Fruit fly (Drosophila melanogaster) whole organism, embryonic: Measurements from ENCODE around the gene Tmep.

Source experiments
- CG11085 ChIP-seq: fragments of 200-800 bp; sonication (Bioruptor generic); IDR thresholded peaks from 2 replicates; pipeline ENCODE4 v1.3.6; 2022; ENCODE audit warnings: missing biosample characterization, missing genetic modification characterization
- CG1233 ChIP-seq: fragments of 200-800 bp; sonication (Bioruptor generic); optimal IDR thresholded peaks from 4 replicates; lab custom pipeline; 2018; ENCODE audit warnings: missing biosample characterization, mild to moderate bottlenecking, missing genetic modification characterization
- CG17328 ChIP-seq: fragments of 200-800 bp; sonication (Bioruptor generic); IDR thresholded peaks from 2 replicates; pipeline ENCODE4 v1.3.6; 2022; ENCODE audit warnings: missing biosample characterization, missing genetic modification characterization
- CG17385 ChIP-seq: fragments of 200-800 bp; sonication (Bioruptor generic); optimal IDR thresholded peaks from 3 replicates; lab custom pipeline; 2018; ENCODE audit warnings: missing biosample characterization, mild to moderate bottlenecking, missing genetic modification characterization
- CG17912 ChIP-seq: fragments of 200-800 bp; sonication (Bioruptor generic); optimal IDR thresholded peaks from 2 replicates; lab custom pipeline; 2018; ENCODE audit warnings: missing biosample characterization, mild to moderate bottlenecking, missing genetic modification characterization
- CG18011 ChIP-seq: fragments of 200-800 bp; sonication (Bioruptor generic); optimal IDR thresholded peaks from 2 replicates; lab custom pipeline; 2017; ENCODE audit warnings: missing biosample characterization, missing genetic modification characterization, mild to moderate bottlenecking, moderate library complexity, missing genotype
- CG1832 ChIP-seq: fragments of 200-800 bp; sonication (Bioruptor generic); optimal IDR thresholded peaks from 2 replicates; lab custom pipeline; 2017; ENCODE audit warnings: missing biosample characterization, mild to moderate bottlenecking, missing genetic modification characterization, inconsistent platforms
- CG3281 ChIP-seq: fragments of 200-800 bp; sonication (Bioruptor generic); optimal IDR thresholded peaks from 3 replicates; lab custom pipeline; 2017; ENCODE audit warnings: missing biosample characterization, mild to moderate bottlenecking, missing genetic modification characterization
- CG3847 ChIP-seq: fragments of 200-800 bp; sonication (Bioruptor generic); IDR thresholded peaks from 2 replicates; pipeline ENCODE4 v1.3.6; 2022; ENCODE audit warnings: missing biosample characterization, missing genetic modification characterization
- CG3995 ChIP-seq: fragments of 200-800 bp; sonication (Bioruptor generic); optimal IDR thresholded peaks from 3 replicates; lab custom pipeline; 2016; ENCODE audit warnings: missing biosample characterization, missing genetic modification characterization
- CG42726 ChIP-seq: fragments of 200-800 bp; sonication (Bioruptor generic); IDR thresholded peaks from 2 replicates; pipeline ENCODE4 v1.3.6; 2022; ENCODE audit warnings: missing biosample characterization, missing genetic modification characterization; ENCODE audit not compliant: partially characterized antibody
- CG4707 ChIP-seq: fragments of 200-800 bp; sonication (Bioruptor generic); optimal IDR thresholded peaks from 2 replicates; lab custom pipeline; 2018; ENCODE audit warnings: missing biosample characterization, mild to moderate bottlenecking, missing genetic modification characterization, moderate library complexity
- CG7357 ChIP-seq: fragments of 200-800 bp; sonication (Bioruptor generic); IDR thresholded peaks from 3 replicates; pipeline ENCODE4 v1.3.6; 2022; ENCODE audit warnings: missing biosample characterization, missing genetic modification characterization
- CG8290 ChIP-seq, 3 experiments: fragments of 200-800 bp; sonication (Bioruptor generic); optimal IDR thresholded peaks; 2 replicates each; lab custom pipeline; 2016 to 2019; ENCODE audit warnings: missing biosample characterization in 3 of 3, missing genetic modification characterization in 3 of 3, mild to moderate bottlenecking in 2 of 3, moderate library complexity in 1 of 3
- CG9215 ChIP-seq: fragments of 200-800 bp; sonication (Bioruptor generic); IDR thresholded peaks from 2 replicates; pipeline ENCODE4 v1.3.6; 2022; ENCODE audit warnings: missing biosample characterization, missing genetic modification characterization
- CG9932 ChIP-seq: fragments of 200-800 bp; sonication (Bioruptor generic); IDR thresholded peaks from 2 replicates; pipeline ENCODE4 v1.3.6; 2022; ENCODE audit warnings: missing biosample characterization, missing genetic modification characterization
- Dek ChIP-seq: fragments of 200-800 bp; sonication (Bioruptor generic); optimal IDR thresholded peaks from 3 replicates; lab custom pipeline; 2019; ENCODE audit warnings: missing biosample characterization, mild to moderate bottlenecking, missing genetic modification characterization, moderate library complexity
- Doc3 ChIP-seq: fragments of 200-800 bp; sonication (Bioruptor generic); IDR thresholded peaks from 3 replicates; pipeline ENCODE4 v1.3.6; 2022; ENCODE audit warnings: missing biosample characterization, missing genetic modification characterization; ENCODE audit not compliant: partially characterized antibody
- HHEX ChIP-seq: fragments of 200-800 bp; sonication (Bioruptor generic); optimal IDR thresholded peaks from 3 replicates; lab custom pipeline; 2017; ENCODE audit warnings: missing biosample characterization, mild to moderate bottlenecking, missing genetic modification characterization, missing genetic modification reagents
- Hr51 ChIP-seq, 2 experiments: fragments of 200-800 bp; sonication (Bioruptor generic); optimal IDR thresholded peaks; 2 replicates in 1 of 2; 3 replicates in 1 of 2; lab custom pipeline; 2016 to 2018; ENCODE audit warnings: missing biosample characterization in 2 of 2, missing genetic modification characterization in 2 of 2, mild to moderate bottlenecking in 1 of 2, moderate library complexity in 1 of 2
- Lim3 ChIP-seq: fragments of 200-800 bp; sonication (Bioruptor generic); IDR thresholded peaks from 2 replicates; pipeline ENCODE4 v1.3.6; 2022; ENCODE audit warnings: missing biosample characterization, missing genetic modification characterization
- Mes4 ChIP-seq: fragments of 200-800 bp; sonication (Bioruptor generic); optimal IDR thresholded peaks from 2 replicates; lab custom pipeline; 2016; ENCODE audit warnings: missing biosample characterization, missing genetic modification characterization
- Oli ChIP-seq: fragments of 200-800 bp; sonication (Bioruptor generic); optimal IDR thresholded peaks from 2 replicates; lab custom pipeline; 2018; ENCODE audit warnings: missing biosample characterization, mild to moderate bottlenecking, missing genetic modification characterization, moderate library complexity
- Tbp ChIP-seq: fragments of >200 bp; optimal IDR thresholded peaks from 2 replicates; lab custom pipeline; 2018; ENCODE audit warnings: missing biosample characterization, missing genetic modification characterization
- Xbp1 ChIP-seq: fragments of 200-800 bp; sonication (Bioruptor generic); optimal IDR thresholded peaks from 3 replicates; lab custom pipeline; 2016; ENCODE audit warnings: missing biosample characterization, mild to moderate bottlenecking, missing genetic modification characterization
- bab2 ChIP-seq: fragments of 200-800 bp; sonication (Bioruptor generic); optimal IDR thresholded peaks from 2 replicates; lab custom pipeline; 2016; ENCODE audit warnings: missing biosample characterization, missing genetic modification characterization
- chinmo ChIP-seq: fragments of 200-800 bp; sonication (Bioruptor generic); IDR thresholded peaks from 4 replicates; pipeline ENCODE4 v1.3.6; 2022; ENCODE audit warnings: missing biosample characterization, missing genetic modification characterization; ENCODE audit not compliant: partially characterized antibody
- chn ChIP-seq: fragments of 200-800 bp; sonication (Bioruptor generic); optimal IDR thresholded peaks from 2 replicates; lab custom pipeline; 2016; ENCODE audit warnings: missing biosample characterization, missing genetic modification characterization
- ci ChIP-seq: fragments of 200-800 bp; sonication (Bioruptor generic); IDR thresholded peaks from 3 replicates; pipeline ENCODE4 v1.3.6; 2022; ENCODE audit warnings: missing biosample characterization, missing genetic modification characterization
- crc ChIP-seq: fragments of 200-800 bp; sonication (Bioruptor generic); optimal IDR thresholded peaks from 2 replicates; lab custom pipeline; 2016; ENCODE audit warnings: missing biosample characterization, missing genetic modification characterization
- dimm ChIP-seq: fragments of 200-800 bp; sonication (Bioruptor generic); IDR thresholded peaks from 2 replicates; pipeline ENCODE4 v1.3.6; 2022; ENCODE audit warnings: missing biosample characterization, missing genetic modification characterization
- ewg ChIP-seq: fragments of 200-800 bp; sonication (Bioruptor generic); optimal IDR thresholded peaks from 3 replicates; lab custom pipeline; 2017; ENCODE audit warnings: mild to moderate bottlenecking, missing biosample characterization, missing genetic modification reagents, missing genetic modification characterization
- fd96Cb ChIP-seq: fragments of 200-800 bp; sonication (Bioruptor generic); optimal IDR thresholded peaks from 2 replicates; lab custom pipeline; 2018; ENCODE audit warnings: missing biosample characterization, mild to moderate bottlenecking, missing genetic modification characterization, moderate library complexity
- ftz-f1 ChIP-seq: fragments of 200-800 bp; sonication (Bioruptor generic); optimal IDR thresholded peaks from 2 replicates; lab custom pipeline; 2016; ENCODE audit warnings: missing biosample characterization, missing genetic modification characterization
- fu2 ChIP-seq: fragments of 200-800 bp; sonication (Bioruptor generic); optimal IDR thresholded peaks from 2 replicates; lab custom pipeline; 2016; ENCODE audit warnings: missing biosample characterization, missing genetic modification characterization
- h ChIP-seq: fragments of >200 bp; optimal IDR thresholded peaks from 2 replicates; lab custom pipeline; 2017
- kni ChIP-seq: fragments of 200-800 bp; sonication (Bioruptor generic); optimal IDR thresholded peaks from 3 replicates; lab custom pipeline; 2017; ENCODE audit warnings: mild to moderate bottlenecking, missing biosample characterization, missing genetic modification reagents, missing genetic modification characterization
- lov ChIP-seq, 2 experiments: fragments of 200-800 bp in 1 of 2; fragments of >200 bp in 1 of 2; sonication (Bioruptor generic) in 1 of 2; IDR thresholded peaks in 1 of 2; optimal IDR thresholded peaks in 1 of 2; 2 replicates in 1 of 2; 3 replicates in 1 of 2; pipeline versions ENCODE4 v1.3.6 to Lab custom; 2017 to 2022; ENCODE audit warnings: missing biosample characterization in 1 of 2, missing genetic modification characterization in 1 of 2
- org-1 ChIP-seq: fragments of 200-800 bp; sonication (Bioruptor generic); optimal IDR thresholded peaks from 2 replicates; lab custom pipeline; 2017; ENCODE audit warnings: missing biosample characterization, missing genetic modification characterization
- p53 ChIP-seq: fragments of 200-800 bp; sonication (Bioruptor generic); optimal IDR thresholded peaks from 2 replicates; lab custom pipeline; 2016; ENCODE audit warnings: missing biosample characterization, missing genetic modification characterization
- sisA ChIP-seq: fragments of 200-800 bp; sonication (Bioruptor generic); IDR thresholded peaks from 2 replicates; pipeline ENCODE4 v1.3.6; 2022; ENCODE audit warnings: missing biosample characterization, missing genetic modification characterization
- so ChIP-seq: fragments of 200-800 bp; sonication (Bioruptor generic); IDR thresholded peaks from 3 replicates; pipeline ENCODE4 v1.3.6; 2022; ENCODE audit warnings: missing biosample characterization, missing genetic modification characterization
- tx ChIP-seq: fragments of 200-800 bp; sonication (Bioruptor generic); optimal IDR thresholded peaks from 2 replicates; lab custom pipeline; 2016; ENCODE audit warnings: missing biosample characterization, missing genetic modification characterization
- yki ChIP-seq: fragments of >200 bp; optimal IDR thresholded peaks from 3 replicates; lab custom pipeline; 2018
- zen2 ChIP-seq: fragments of 200-800 bp; sonication (Bioruptor generic); IDR thresholded peaks from 3 replicates; pipeline ENCODE4 v1.3.6; 2022; ENCODE audit warnings: missing biosample characterization, missing genetic modification characterization; ENCODE audit not compliant: partially characterized antibody

Tmep gene

dm6 chr3L:1558178-1558788 is 10.7 kb upstream of the Tmep start, which contains the start of the genes Pex10 and CG12099 (continued):
- TF ChIP-seq CG1832 (GFP tag; lab: Kevin White, UChicago) (no peak), CG9932 (GFP tag; lab: Robert Waterston, UW) (peak; percentile 98), tx (GFP tag; lab: Kevin White, UChicago) (peak; percentile 56), org-1 (GFP tag; lab: Kevin White, UChicago) (peak; percentile 66), CG3847 (GFP tag; lab: Robert Waterston, UW) (peak; percentile 97)

dm6 chr3L:1565092-1565491 is 3.9 kb upstream of the Tmep start, which contains the start of gene CG12003:
CG12003 (plus strand) TSS chr3L:1565392.
- TF ChIP-seq Dek (tag; lab: Kevin White, UChicago) (no peak), p53 (GFP tag; lab: Kevin White, UChicago) (no peak), CG17912 (GFP tag; lab: Kevin White, UChicago) (no peak), ftz-f1 (GFP tag; lab: Kevin White, UChicago) (no peak), CG11085 (GFP tag; lab: Robert Waterston, UW) (no peak), Lim3 (no peak), kni (GFP tag; lab: Kevin White, UChicago) (no peak), chn (GFP tag; lab: Kevin White, UChicago) (no peak), Oli (tag; lab: Kevin White, UChicago) (no peak), Doc3 (GFP tag; lab: Robert Waterston, UW) (no peak), bab2 (GFP tag; lab: Kevin White, UChicago) (no peak), CG3995 (GFP tag; lab: Kevin White, UChicago) (no peak), CG17385 (GFP tag; lab: Kevin White, UChicago) (no peak), yki (lab: Kevin White, UChicago) (no peak), CG7357 (GFP tag; lab: Robert Waterston, UW) (no peak), CG42726 (GFP tag; lab: Robert Waterston, UW) (no peak), crc (no peak)

- TF ChIP-seq Tbp (no peak), fd96Cb (tag; lab: Kevin White, UChicago) (peak; percentile 14), chinmo (GFP tag; lab: Robert Waterston, UW) (0 out of 4 replicates have a peak, but pooled peaks have one; percentile 35), CG18011 (no peak), CG17328 (GFP tag; lab: Robert Waterston, UW) (no peak), so (GFP tag; lab: Robert Waterston, UW) (no peak), CG3281 (GFP tag; lab: Kevin White, UChicago) (no peak), zen2 (no peak), ci (GFP tag; lab: Robert Waterston, UW) (peak; percentile 65), CG9215 (GFP tag; lab: Robert Waterston, UW) (peak; percentile 49; the same call in 1 of the 2 replicates), Hr51 (GFP tag; optimal IDR thresholded peaks at IDR 0.05; lab: Kevin White, UChicago) (peak in 1 of 2 experiments; percentile 21), Xbp1 (GFP tag; lab: Kevin White, UChicago) (peak; percentile 40), fu2 (GFP tag; lab: Kevin White, UChicago) (no peak), Mes4 (GFP tag; lab: Kevin White, UChicago) (no peak), lov (optimal IDR thresholded peaks at IDR 0.05; lab: Kevin White, UChicago) (no peak), lov (GFP tag; IDR thresholded peaks at IDR 0.05; lab: Robert Waterston, UW) (no peak), h (no peak), ewg (peak; percentile 33), HHEX (GFP tag; lab: Kevin White, UChicago) (peak; percentile 22), dimm (GFP tag; lab: Robert Waterston, UW) (no peak), sisA (peak; percentile 25), CG4707 (GFP tag; lab: Kevin White, UChicago) (peak; percentile 19), CG1233 (GFP tag; lab: Kevin White, UChicago) (peak; percentile 27), CG8290 (GFP tag; optimal IDR thresholded peaks at IDR 0.05; lab: Kevin White, UChicago) (no peak), CG8290 (tag; optimal IDR thresholded peaks at IDR 0.05; lab: Kevin White, UChicago) (no peak)
These were observed 488 bp upstream of the Tmep start, which contains the start of gene CG7879 for dm6 chr3L:1568225-1569161. CG7879 (minus strand) TSS chr3L:1568608.
